Fruit fly (Drosophila melanogaster): Measurements from ENCODE around the gene CG43084.

The CG43084 gene

dm6 chr3L:15632653-15633052 lies 18.0 kb upstream of the CG43084 start:
- TF ChIP-seq lab (GFP tag; optimal IDR thresholded peaks at IDR 0.05) (peak; percentile 30), mirr (GFP tag; optimal IDR thresholded peaks at IDR 0.05) (peak; percentile 8), ATbp (GFP tag; optimal IDR thresholded peaks at IDR 0.05) (peak; percentile 12), CG13296 (GFP tag; optimal IDR thresholded peaks at IDR 0.05) (peak; percentile 54), Med (GFP tag) (peak; percentile 71), wek (GFP tag; optimal IDR thresholded peaks at IDR 0.05) (peak; percentile 24), B-H2 (GFP tag; optimal IDR thresholded peaks at IDR 0.05) (peak; percentile 8), CG7987 (GFP tag; optimal IDR thresholded peaks at IDR 0.05) (peak; percentile 25), otp (GFP tag; IDR thresholded peaks at IDR 0.05) (0 out of 3 replicates have a peak, but pooled peaks have one; percentile 13), CG3847 (GFP tag; IDR thresholded peaks at IDR 0.05) (no peak), bbx (GFP tag; IDR thresholded peaks at IDR 0.05; ENCODE audit: partially characterized antibody) (no peak), CG12071 (GFP tag; optimal IDR thresholded peaks at IDR 0.05) (peak; percentile 0), BtbVII (GFP tag; optimal IDR thresholded peaks at IDR 0.05) (peak; percentile 21), CG4707 (GFP tag; optimal IDR thresholded peaks at IDR 0.05) (no peak), CG12659 (GFP tag; optimal IDR thresholded peaks at IDR 0.05) (peak; percentile 6), CG31388 (GFP tag; optimal IDR thresholded peaks at IDR 0.05) (no peak), CG34376 (GFP tag; optimal IDR thresholded peaks at IDR 0.05) (peak; percentile 6), sens (GFP tag) (peak; percentile 65), CrebB (tag; optimal IDR thresholded peaks at IDR 0.05) (peak; percentile 18), wor (GFP tag; IDR thresholded peaks at IDR 0.05) (no peak), CG15514 (GFP tag; optimal IDR thresholded peaks at IDR 0.05) (peak; percentile 4), Fer1 (GFP tag; optimal IDR thresholded peaks at IDR 0.05) (peak; percentile 6), Hmr (GFP tag; optimal IDR thresholded peaks at IDR 0.05) (peak; percentile 20), CG6854 (GFP tag; optimal IDR thresholded peaks at IDR 0.05) (peak; percentile 2), caup (GFP tag; optimal IDR thresholded peaks at IDR 0.05; ENCODE audit: severe bottlenecking) (peak; percentile 48), CG12219 (GFP tag; optimal IDR thresholded peaks at IDR 0.05) (no peak), CG10543 (GFP tag; optimal IDR thresholded peaks at IDR 0.05) (peak; percentile 57), CG2678 (tag; optimal IDR thresholded peaks at IDR 0.05) (peak; percentile 52), CG5180 (GFP tag; optimal IDR thresholded peaks at IDR 0.05) (peak; percentile 10)

dm6 chr3L:15634368-15635075 lies 16.1 kb upstream of the CG43084 start:
- no peak for TF ChIP-seq abd-A (tag; optimal IDR thresholded peaks at IDR 0.05)
- TF ChIP-seq CG9797 (GFP tag; optimal IDR thresholded peaks at IDR 0.05) = no peak
- no peak for TF ChIP-seq ftz-f1 (GFP tag; optimal IDR thresholded peaks at IDR 0.05)
- peak; percentile 17 for TF ChIP-seq Med (GFP tag)
- TF ChIP-seq CG15269 (tag; optimal IDR thresholded peaks at IDR 0.05) = peak; percentile 13
- TF ChIP-seq bcd (GFP tag; optimal IDR thresholded peaks at IDR 0.05) = no peak
- TF ChIP-seq CoRest (tag; optimal IDR thresholded peaks at IDR 0.05) = peak; percentile 2
- TF ChIP-seq twi (tag; optimal IDR thresholded peaks at IDR 0.05) = no peak
- no peak for TF ChIP-seq bab2 (GFP tag; optimal IDR thresholded peaks at IDR 0.05)
- peak; percentile 21; the same call in 1 of the 2 replicates for TF ChIP-seq Adf1 (GFP tag; IDR thresholded peaks at IDR 0.05)
- TF ChIP-seq CG11093 (GFP tag; IDR thresholded peaks at IDR 0.05) = no peak
- TF ChIP-seq chinmo (GFP tag; IDR thresholded peaks at IDR 0.05; ENCODE audit: partially characterized antibody) = 0 out of 4 replicates have a peak, but pooled peaks have one; percentile 26
- TF ChIP-seq CG12942 (GFP tag; optimal IDR thresholded peaks at IDR 0.05) = no peak
- TF ChIP-seq CG17361 (GFP tag; IDR thresholded peaks at IDR 0.05) = 0 out of 3 replicates have a peak, but pooled peaks have one; percentile 40
- no peak for TF ChIP-seq aop (GFP tag; IDR thresholded peaks at IDR 0.05)
- peak; percentile 10 for TF ChIP-seq sug (tag; optimal IDR thresholded peaks at IDR 0.05)
- no peak for TF ChIP-seq CG8478 (optimal IDR thresholded peaks at IDR 0.05)
- TF ChIP-seq CG13894 (tag; optimal IDR thresholded peaks at IDR 0.05) = peak; percentile 32
- peak; percentile 31 for TF ChIP-seq CG34376 (GFP tag; optimal IDR thresholded peaks at IDR 0.05)
- peak; percentile 1 for TF ChIP-seq CG13424 (tag; optimal IDR thresholded peaks at IDR 0.05)
- TF ChIP-seq CG2678 (tag; optimal IDR thresholded peaks at IDR 0.05) = peak; percentile 57
- TF ChIP-seq grau (tag; optimal IDR thresholded peaks at IDR 0.05) = peak; percentile 34
- no peak for TF ChIP-seq ase (GFP tag; IDR thresholded peaks at IDR 0.05)

All from whole organism, embryonic.